Fruit fly (Drosophila melanogaster) whole organism, embryonic: ENCODE results near the gene CG31817.

Experiments
- Atf-2 ChIP-seq: fragments of 200-800 bp; sonication (Bioruptor generic); optimal IDR thresholded peaks from 2 replicates; lab custom pipeline; 2016; ENCODE audit warnings: missing biosample characterization, missing genetic modification characterization
- Atf6 ChIP-seq: fragments of 200-800 bp; sonication (Bioruptor generic); IDR thresholded peaks from 2 replicates; pipeline ENCODE4 v1.3.6; 2022; ENCODE audit warnings: missing biosample characterization, missing genetic modification characterization
- CG10462 ChIP-seq: fragments of 200-800 bp; sonication (Bioruptor generic); optimal IDR thresholded peaks from 2 replicates; lab custom pipeline; 2016; ENCODE audit warnings: missing biosample characterization, missing genetic modification characterization
- CG11398 ChIP-seq: fragments of 200-800 bp; sonication (Bioruptor generic); optimal IDR thresholded peaks from 2 replicates; lab custom pipeline; 2016; ENCODE audit warnings: missing biosample characterization, missing genetic modification characterization
- CG11504 ChIP-seq: fragments of 200-800 bp; sonication (Bioruptor generic); optimal IDR thresholded peaks from 3 replicates; lab custom pipeline; 2019; ENCODE audit warnings: missing biosample characterization, mild to moderate bottlenecking, missing genetic modification characterization, moderate library complexity
- CG13424 ChIP-seq: fragments of 200-800 bp; sonication (Bioruptor generic); optimal IDR thresholded peaks from 2 replicates; lab custom pipeline; 2019; ENCODE audit warnings: missing biosample characterization, mild to moderate bottlenecking, missing genetic modification characterization, moderate library complexity
- CG13775 ChIP-seq: fragments of 200-800 bp; sonication (Bioruptor generic); optimal IDR thresholded peaks from 3 replicates; lab custom pipeline; 2017; ENCODE audit warnings: missing biosample characterization, mild to moderate bottlenecking, missing genetic modification characterization
- CG14667 ChIP-seq: fragments of 200-800 bp; sonication (Bioruptor generic); IDR thresholded peaks from 2 replicates; pipeline ENCODE4 v1.3.6; 2022; ENCODE audit warnings: missing biosample characterization, missing genetic modification characterization
- CG14860 ChIP-seq: fragments of 200-800 bp; sonication (Bioruptor generic); IDR thresholded peaks from 3 replicates; pipeline ENCODE4 v1.3.6; 2022; ENCODE audit warnings: missing biosample characterization, missing genetic modification characterization; ENCODE audit not compliant: partially characterized antibody
- CG17568 ChIP-seq: fragments of 200-800 bp; sonication (Bioruptor generic); optimal IDR thresholded peaks from 2 replicates; lab custom pipeline; 2018; ENCODE audit warnings: missing biosample characterization, mild to moderate bottlenecking, missing genetic modification characterization, moderate library complexity
- CG17802 ChIP-seq: fragments of 200-800 bp; sonication (Bioruptor generic); optimal IDR thresholded peaks from 2 replicates; lab custom pipeline; 2018; ENCODE audit warnings: missing biosample characterization, mild to moderate bottlenecking, missing genetic modification characterization, moderate library complexity
- CG18262 ChIP-seq: fragments of 200-800 bp; optimal IDR thresholded peaks from 3 replicates; lab custom pipeline; 2019; ENCODE audit warnings: missing biosample characterization, mild to moderate bottlenecking, missing genetic modification characterization, moderate library complexity
- CG2678 ChIP-seq: fragments of 200-800 bp; sonication (Bioruptor generic); optimal IDR thresholded peaks from 3 replicates; lab custom pipeline; 2019; ENCODE audit warnings: missing biosample characterization, mild to moderate bottlenecking, missing genetic modification characterization, moderate library complexity
- CG31224 ChIP-seq: fragments of 200-800 bp; sonication (Bioruptor generic); IDR thresholded peaks from 2 replicates; pipeline ENCODE4 v1.3.6; 2022; ENCODE audit warnings: missing biosample characterization, missing genetic modification characterization
- CG3995 ChIP-seq: fragments of 200-800 bp; sonication (Bioruptor generic); optimal IDR thresholded peaks from 3 replicates; lab custom pipeline; 2016; ENCODE audit warnings: missing biosample characterization, missing genetic modification characterization
- CG4617 ChIP-seq: fragments of 200-800 bp; sonication (Bioruptor generic); optimal IDR thresholded peaks from 3 replicates; lab custom pipeline; 2016; ENCODE audit warnings: missing biosample characterization, missing genetic modification characterization, borderline replicate concordance
- CG6765 ChIP-seq: fragments of 200-800 bp; sonication (Bioruptor generic); optimal IDR thresholded peaks from 3 replicates; lab custom pipeline; 2017; ENCODE audit warnings: missing biosample characterization, mild to moderate bottlenecking, missing genetic modification characterization
- CG6791 ChIP-seq: fragments of 200-800 bp; sonication (Bioruptor generic); IDR thresholded peaks from 3 replicates; pipeline ENCODE4 v1.3.6; 2022; ENCODE audit warnings: missing biosample characterization, missing genetic modification characterization; ENCODE audit not compliant: partially characterized antibody
- CG8924 ChIP-seq: fragments of 200-800 bp; optimal IDR thresholded peaks from 3 replicates; lab custom pipeline; 2019; ENCODE audit warnings: missing biosample characterization, mild to moderate bottlenecking, missing genetic modification characterization, moderate library complexity
- CrebB ChIP-seq: fragments of 200-800 bp; sonication (Bioruptor generic); optimal IDR thresholded peaks from 3 replicates; lab custom pipeline; 2018; ENCODE audit warnings: missing biosample characterization, mild to moderate bottlenecking, missing genetic modification characterization
- Dad ChIP-seq: fragments of 200-800 bp; sonication (Bioruptor generic); optimal IDR thresholded peaks from 3 replicates; lab custom pipeline; 2016; ENCODE audit warnings: missing biosample characterization, missing genetic modification characterization
- Dp ChIP-seq: fragments of 200-800 bp; sonication (Bioruptor generic); optimal IDR thresholded peaks from 2 replicates; lab custom pipeline; 2018; ENCODE audit warnings: missing biosample characterization, mild to moderate bottlenecking, missing genetic modification characterization, moderate library complexity
- Fer2 ChIP-seq: fragments of 200-800 bp; sonication (Bioruptor generic); optimal IDR thresholded peaks from 2 replicates; lab custom pipeline; 2018; ENCODE audit warnings: missing biosample characterization, mild to moderate bottlenecking, missing genetic modification characterization, moderate library complexity
- MESR4 ChIP-seq: fragments of 200-800 bp; sonication (Bioruptor generic); optimal IDR thresholded peaks from 2 replicates; lab custom pipeline; 2018; ENCODE audit warnings: missing biosample characterization, mild to moderate bottlenecking, missing genetic modification characterization, moderate library complexity
- Oaz ChIP-seq: fragments of 200-800 bp; sonication (Bioruptor generic); IDR thresholded peaks from 2 replicates; pipeline ENCODE4 v1.3.6; 2022; ENCODE audit warnings: missing biosample characterization, missing genetic modification characterization
- Oli ChIP-seq: fragments of 200-800 bp; sonication (Bioruptor generic); optimal IDR thresholded peaks from 2 replicates; lab custom pipeline; 2018; ENCODE audit warnings: missing biosample characterization, mild to moderate bottlenecking, missing genetic modification characterization, moderate library complexity
- Ravus ChIP-seq: fragments of 200-800 bp; sonication (Bioruptor generic); IDR thresholded peaks from 2 replicates; pipeline ENCODE4 v1.3.6; 2022; ENCODE audit warnings: missing biosample characterization, missing genetic modification characterization
- Sox102F ChIP-seq: fragments of 200-800 bp; sonication (Bioruptor generic); optimal IDR thresholded peaks from 2 replicates; lab custom pipeline; 2018; ENCODE audit warnings: missing biosample characterization, mild to moderate bottlenecking, missing genetic modification characterization, moderate library complexity
- Sry-β ChIP-seq: fragments of 200-800 bp; sonication (Bioruptor generic); optimal IDR thresholded peaks from 2 replicates; lab custom pipeline; 2018; ENCODE audit warnings: missing biosample characterization, mild to moderate bottlenecking, missing genetic modification characterization, moderate library complexity
- Vsx1 ChIP-seq: fragments of 200-800 bp; sonication (Bioruptor generic); optimal IDR thresholded peaks from 2 replicates; lab custom pipeline; 2017; ENCODE audit warnings: missing biosample characterization, mild to moderate bottlenecking, missing genetic modification characterization, missing genetic modification reagents
- chinmo ChIP-seq: fragments of 200-800 bp; sonication (Bioruptor generic); IDR thresholded peaks from 4 replicates; pipeline ENCODE4 v1.3.6; 2022; ENCODE audit warnings: missing biosample characterization, missing genetic modification characterization; ENCODE audit not compliant: partially characterized antibody
- da ChIP-seq: fragments of 200-800 bp; sonication (Bioruptor generic); optimal IDR thresholded peaks from 2 replicates; lab custom pipeline; 2016; ENCODE audit warnings: missing biosample characterization, missing genetic modification characterization
- dimm ChIP-seq: fragments of 200-800 bp; sonication (Bioruptor generic); IDR thresholded peaks from 2 replicates; pipeline ENCODE4 v1.3.6; 2022; ENCODE audit warnings: missing biosample characterization, missing genetic modification characterization
- h ChIP-seq: fragments of >200 bp; optimal IDR thresholded peaks from 2 replicates; lab custom pipeline; 2017
- her ChIP-seq: fragments of 200-800 bp; sonication (Bioruptor generic); optimal IDR thresholded peaks from 2 replicates; lab custom pipeline; 2016; ENCODE audit warnings: missing biosample characterization, missing genetic modification characterization
- kah ChIP-seq: fragments of 200-800 bp; sonication (Bioruptor generic); optimal IDR thresholded peaks from 2 replicates; lab custom pipeline; 2018; ENCODE audit warnings: missing biosample characterization, mild to moderate bottlenecking, missing genetic modification characterization
- mld ChIP-seq: fragments of 200-800 bp; sonication (Bioruptor generic); IDR thresholded peaks from 3 replicates; pipeline ENCODE4 v1.3.6; 2022; ENCODE audit warnings: missing biosample characterization, missing genetic modification characterization; ENCODE audit not compliant: partially characterized antibody
- otp ChIP-seq: fragments of 200-800 bp; sonication (Bioruptor generic); IDR thresholded peaks from 3 replicates; pipeline ENCODE4, ENCODE4 v1.3.6; 2022; ENCODE audit warnings: missing biosample characterization, missing genetic modification characterization
- phol ChIP-seq: fragments of 200-800 bp; sonication (Bioruptor generic); optimal IDR thresholded peaks from 3 replicates; lab custom pipeline; 2018; ENCODE audit warnings: missing biosample characterization, mild to moderate bottlenecking, missing genetic modification characterization, moderate library complexity
- prd ChIP-seq, 3 experiments: fragments of >200 bp in 2 of 3; fragments of 200-800 bp in 1 of 3; sonication (Bioruptor generic) in 1 of 3; optimal IDR thresholded peaks in 2 of 3; IDR thresholded peaks in 1 of 3; 2 replicates in 2 of 3; 3 replicates in 1 of 3; pipeline versions ENCODE4 v1.3.6 to Lab custom; 2017 to 2022; ENCODE audit warnings: missing biosample characterization in 1 of 3, missing genetic modification characterization in 1 of 3
- psq ChIP-seq: fragments of 200-800 bp; sonication (Bioruptor generic); optimal IDR thresholded peaks from 2 replicates; lab custom pipeline; 2017; ENCODE audit warnings: missing biosample characterization, missing genetic modification characterization
- seq ChIP-seq: fragments of 200-800 bp; sonication (Bioruptor generic); IDR thresholded peaks from 2 replicates; pipeline ENCODE4 v1.3.6; 2022; ENCODE audit warnings: missing biosample characterization, missing genetic modification characterization
- sima ChIP-seq: fragments of 200-800 bp; sonication (Bioruptor generic); optimal IDR thresholded peaks from 2 replicates; lab custom pipeline; 2016; ENCODE audit warnings: missing biosample characterization, missing genetic modification characterization
- sisA ChIP-seq: fragments of 200-800 bp; sonication (Bioruptor generic); IDR thresholded peaks from 2 replicates; pipeline ENCODE4 v1.3.6; 2022; ENCODE audit warnings: missing biosample characterization, missing genetic modification characterization
- sqz ChIP-seq: fragments of 200-800 bp; sonication (Bioruptor generic); optimal IDR thresholded peaks from 3 replicates; lab custom pipeline; 2018; ENCODE audit warnings: missing biosample characterization, mild to moderate bottlenecking, missing genetic modification characterization
- ssp ChIP-seq: fragments of 200-800 bp; sonication (Bioruptor generic); IDR thresholded peaks from 2 replicates; pipeline ENCODE4 v1.3.6; 2022; ENCODE audit warnings: missing biosample characterization, missing genetic modification characterization
- yki ChIP-seq: fragments of >200 bp; optimal IDR thresholded peaks from 3 replicates; lab custom pipeline; 2018
- zfh1 ChIP-seq: fragments of 200-800 bp; sonication (Bioruptor generic); IDR thresholded peaks from 3 replicates; pipeline ENCODE4 v1.3.6; 2022; ENCODE audit warnings: missing biosample characterization, missing genetic modification characterization

Gene CG31817

DNA sequence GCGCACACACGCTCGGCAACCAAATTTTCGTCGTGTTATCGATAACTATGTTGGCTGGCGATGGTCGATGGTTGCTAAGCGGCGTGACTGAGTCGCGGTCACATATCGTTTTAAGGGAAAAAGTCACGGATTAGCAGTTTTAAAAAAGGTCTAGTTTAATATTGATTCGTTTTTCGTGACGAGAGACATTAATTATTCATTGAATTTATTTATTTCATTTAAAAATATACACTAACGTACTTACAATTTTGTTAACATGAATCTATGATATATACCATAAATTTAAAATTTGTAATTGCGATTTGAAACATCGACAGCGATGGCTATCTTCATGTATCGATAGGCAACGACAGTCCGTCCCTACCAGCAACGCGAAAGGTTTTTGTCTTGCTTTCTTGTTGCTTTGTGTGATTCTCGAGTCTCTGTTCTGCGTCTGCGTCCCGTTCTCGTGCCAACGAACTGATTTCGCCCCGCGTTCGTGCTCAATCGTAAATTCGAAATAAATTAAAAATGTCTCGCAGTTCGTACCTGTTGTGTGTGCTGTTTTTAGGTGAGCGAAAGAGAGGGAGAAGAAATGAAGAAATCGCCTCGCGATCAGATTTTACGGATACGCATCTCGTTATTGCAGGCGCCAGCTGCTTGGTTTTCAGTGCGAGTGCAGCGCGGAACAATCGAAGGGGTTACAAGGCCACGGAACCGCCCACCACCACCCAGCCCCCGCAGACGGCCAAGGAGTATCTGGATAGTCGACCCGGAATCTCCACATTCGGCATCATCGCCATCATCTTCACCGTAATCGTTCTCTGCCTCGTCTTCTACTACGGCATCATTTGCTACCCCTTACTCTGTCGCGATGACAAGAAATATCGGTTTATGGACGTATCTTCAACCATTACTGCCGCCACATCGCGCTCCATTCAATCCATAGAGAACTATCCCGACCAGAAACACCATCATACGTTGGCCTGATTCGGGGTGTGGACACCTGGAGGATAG, 15.2 kb upstream of the CG31817 start, which contains the start of the genes Hyls1, chif and CG4455 (continued):
- TF ChIP-seq CG6765 (no peak), Ravus (no peak), CG13775 (GFP tag; lab: Kevin White, UChicago) (peak; percentile 54), CG18262 (tag; lab: Kevin White, UChicago) (peak; percentile 51), Oaz (GFP tag; lab: Robert Waterston, UW) (no peak), kah (GFP tag; lab: Kevin White, UChicago) (no peak), Atf-2 (no peak), CG3995 (GFP tag; lab: Kevin White, UChicago) (peak; percentile 99), phol (peak; percentile 63), yki (peak; percentile 3), mld (GFP tag; lab: Robert Waterston, UW) (peak; percentile 79; the same call in 2 of the 3 replicates), sqz (GFP tag; lab: Kevin White, UChicago) (peak; percentile 15), chinmo (GFP tag; lab: Robert Waterston, UW) (0 out of 4 replicates have a peak, but pooled peaks have one; percentile 12), Oli (tag; lab: Kevin White, UChicago) (no peak), psq (GFP tag; lab: Kevin White, UChicago) (peak; percentile 39), CG13424 (peak; percentile 65), ssp (GFP tag; lab: Robert Waterston, UW) (0 out of 2 replicates have a peak, but pooled peaks have one; percentile 8), da (no peak), CG14667 (GFP tag; lab: Robert Waterston, UW) (no peak), CG14860 (peak; percentile 92), CG2678 (peak; percentile 63), CG8924 (tag; lab: Kevin White, UChicago) (peak; percentile 27), CG11504 (tag; lab: Kevin White, UChicago) (peak; percentile 76), sima (no peak), Vsx1 (no peak), Dp (peak; percentile 40), dimm (GFP tag; lab: Robert Waterston, UW) (no peak), CrebB (no peak), h (lab: Kevin White, UChicago) (no peak), her (GFP tag; lab: Kevin White, UChicago) (no peak), Fer2 (tag; lab: Kevin White, UChicago) (peak; percentile 6), CG11398 (GFP tag; lab: Kevin White, UChicago) (no peak), zfh1 (GFP tag; lab: Robert Waterston, UW) (no peak), MESR4 (GFP tag; lab: Kevin White, UChicago) (peak; percentile 55), CG6791 (GFP tag; lab: Robert Waterston, UW) (peak; percentile 82), CG17568 (GFP tag; lab: Kevin White, UChicago) (no peak), Sox102F (peak; percentile 4), CG10462 (GFP tag; lab: Kevin White, UChicago) (no peak), Atf6 (no peak), prd (optimal IDR thresholded peaks at IDR 0.05; lab: Kevin White, UChicago) (no peak), prd (GFP tag; IDR thresholded peaks at IDR 0.05; lab: Robert Waterston, UW) (peak; percentile 29; the same call in 1 of the 3 replicates), seq (GFP tag; lab: Robert Waterston, UW) (no peak), Sry-β (peak; percentile 34), otp (GFP tag; lab: Robert Waterston, UW) (no peak), sisA (no peak), Dad (no peak), CG31224 (GFP tag; lab: Robert Waterston, UW) (no peak), CG17802 (tag; lab: Kevin White, UChicago) (no peak), CG4617 (GFP tag; lab: Kevin White, UChicago) (peak; percentile 24)
